Worm (Caenorhabditis elegans) whole organism, young adult: Measurements from ENCODE around the gene spp-27.

Experiments
- B0035.1 ChIP-seq: sonication (generic microtip); optimal IDR thresholded peaks from 2 replicates; lab custom pipeline; 2016; ENCODE audit warnings: missing genetic modification characterization, mild to moderate bottlenecking, missing compliant biosample characterization, missing genotype, missing genetic modification reagents
- B0261.1 ChIP-seq: sonication (generic microtip); optimal IDR thresholded peaks from 2 replicates; lab custom pipeline; 2016; ENCODE audit warnings: mild to moderate bottlenecking, missing genetic modification characterization, moderate library complexity, missing compliant biosample characterization
- B0336.3 ChIP-seq: fragments of 200-800 bp; sonication (Bioruptor generic); IDR thresholded peaks from 2 replicates; pipeline ENCODE4 v1.3.6; 2022; ENCODE audit warnings: missing genetic modification characterization, missing compliant biosample characterization
- D2030.7 ChIP-seq: fragments of 200-800 bp; sonication (Bioruptor generic); IDR thresholded peaks from 2 replicates; pipeline ENCODE4 v1.3.6; 2022; ENCODE audit warnings: missing genetic modification reagents, missing genetic modification characterization, missing compliant biosample characterization
- F23B12.7 ChIP-seq: sonication (generic microtip); optimal IDR thresholded peaks from 2 replicates; lab custom pipeline; 2017; ENCODE audit warnings: missing genetic modification characterization, mild to moderate bottlenecking, missing compliant biosample characterization, antibody characterized with exemption, moderate library complexity; ENCODE audit not compliant: insufficient read depth
- F33H1.4 ChIP-seq: fragments of 200-800 bp; sonication (Bioruptor generic); IDR thresholded peaks from 2 replicates; pipeline ENCODE4 v1.3.6; 2022; ENCODE audit warnings: missing genetic modification reagents, missing genetic modification characterization, missing compliant biosample characterization
- F57A8.1 ChIP-seq: fragments of 200-800 bp; sonication (Bioruptor generic); optimal IDR thresholded peaks from 2 replicates; lab custom pipeline; 2018; ENCODE audit warnings: mild to moderate bottlenecking, missing genetic modification characterization, moderate library complexity, missing compliant biosample characterization
- F57C9.4 ChIP-seq: sonication (generic microtip); optimal IDR thresholded peaks from 2 replicates; lab custom pipeline; 2017; ENCODE audit warnings: mild to moderate bottlenecking, missing genetic modification characterization, missing compliant biosample characterization
- K11D2.4 ChIP-seq: fragments of 200-800 bp; sonication (Bioruptor generic); IDR thresholded peaks from 2 replicates; pipeline ENCODE4 v1.3.6; 2022; ENCODE audit warnings: missing genetic modification reagents, missing genetic modification characterization, missing compliant biosample characterization
- K12H6.12 ChIP-seq: fragments of 200-800 bp; sonication (Bioruptor generic); optimal IDR thresholded peaks from 2 replicates; lab custom pipeline; 2018; ENCODE audit warnings: mild to moderate bottlenecking, missing genetic modification characterization, missing compliant biosample characterization
- T07F8.4 ChIP-seq: sonication (generic microtip); optimal IDR thresholded peaks from 2 replicates; lab custom pipeline; 2016; ENCODE audit warnings: mild to moderate bottlenecking, missing genetic modification characterization, moderate library complexity, missing compliant biosample characterization
- T26A5.8 ChIP-seq: sonication (generic microtip); optimal IDR thresholded peaks from 2 replicates; lab custom pipeline; 2016; ENCODE audit warnings: missing genetic modification characterization, missing compliant biosample characterization
- Y53F4B.3 ChIP-seq: fragments of 200-800 bp; sonication (Bioruptor generic); IDR thresholded peaks from 2 replicates; pipeline ENCODE4 v1.3.6; 2022; ENCODE audit warnings: missing genetic modification reagents, missing genetic modification characterization, missing compliant biosample characterization
- Y56A3A.18 ChIP-seq: fragments of 200-800 bp; sonication (Bioruptor generic); IDR thresholded peaks from 2 replicates; pipeline ENCODE4 v1.3.6; 2022; ENCODE audit warnings: missing genetic modification reagents, missing genetic modification characterization, missing compliant biosample characterization
- Y67H2A.10 ChIP-seq: fragments of 200-800 bp; sonication (Bioruptor generic); conservative IDR thresholded peaks from 2 replicates; pipeline ENCODE4 v1.3.6; 2022; ENCODE audit warnings: missing genetic modification reagents, missing genetic modification characterization, missing compliant biosample characterization
- ama-1 ChIP-seq, 3 experiments: fragments of 150-350 bp in 1 of 3; sonication (generic microtip) in 2 of 3; optimal IDR thresholded peaks; 2 replicates each; lab custom pipeline; 2014 to 2018; ENCODE audit warnings: missing biosample characterization in 2 of 3, missing genetic modification characterization in 2 of 3, missing genetic modification reagents in 2 of 3
- ceh-100 ChIP-seq: fragments of 200-800 bp; sonication (Bioruptor generic); IDR thresholded peaks from 2 replicates; pipeline ENCODE4 v1.3.6; 2022; ENCODE audit warnings: missing genetic modification reagents, missing genetic modification characterization, missing compliant biosample characterization
- dox-1 ChIP-seq: fragments of 200-800 bp; sonication (Bioruptor generic); IDR thresholded peaks from 2 replicates; pipeline ENCODE4 v1.3.6; 2022; ENCODE audit warnings: missing genetic modification reagents, missing genetic modification characterization, missing compliant biosample characterization
- dpff-1 ChIP-seq: sonication (generic microtip); optimal IDR thresholded peaks from 2 replicates; lab custom pipeline; 2017; ENCODE audit warnings: mild to moderate bottlenecking, missing genetic modification characterization, missing compliant biosample characterization
- fkh-3 ChIP-seq: sonication (generic microtip); optimal IDR thresholded peaks from 2 replicates; lab custom pipeline; 2016; ENCODE audit warnings: mild to moderate bottlenecking, missing genetic modification characterization, missing compliant biosample characterization
- hmg-1.2 ChIP-seq: fragments of 200-800 bp; sonication (Bioruptor generic); IDR thresholded peaks from 2 replicates; pipeline ENCODE4 v1.3.6; 2022; ENCODE audit warnings: missing genetic modification reagents, missing genetic modification characterization, missing compliant biosample characterization
- hrde-1 ChIP-seq: sonication (generic microtip); optimal IDR thresholded peaks from 2 replicates; lab custom pipeline; 2016; ENCODE audit warnings: missing genetic modification characterization, mild to moderate bottlenecking, missing compliant biosample characterization, moderate library complexity, missing genotype, missing genetic modification reagents, borderline replicate concordance
- let-607 ChIP-seq, 2 experiments: fragments of 200-800 bp in 1 of 2; sonication (Bioruptor generic) in 1 of 2; sonication (generic microtip) in 1 of 2; optimal IDR thresholded peaks; 2 replicates each; lab custom pipeline; 2016 to 2018; ENCODE audit warnings: mild to moderate bottlenecking in 2 of 2, missing compliant biosample characterization in 2 of 2, missing genetic modification characterization in 2 of 2, moderate library complexity in 2 of 2, missing genotype in 1 of 2
- lin-26 ChIP-seq: fragments of 200-800 bp; sonication (Bioruptor generic); IDR thresholded peaks from 2 replicates; pipeline ENCODE4 v1.3.6; 2022; ENCODE audit warnings: missing genetic modification reagents, missing genetic modification characterization, missing compliant biosample characterization
- lin-35 ChIP-seq, 3 experiments: fragments of 150-350 bp in 2 of 3; sonication (generic microtip) in 1 of 3; optimal IDR thresholded peaks; 2 replicates each; lab custom pipeline; 2014 to 2018; ENCODE audit warnings: missing biosample characterization in 3 of 3, missing genetic modification characterization in 3 of 3, missing genetic modification reagents in 3 of 3
- lin-54 ChIP-seq: fragments of 200-800 bp; sonication (Bioruptor generic); optimal IDR thresholded peaks from 2 replicates; lab custom pipeline; 2018; ENCODE audit warnings: mild to moderate bottlenecking, missing genetic modification characterization, missing compliant biosample characterization
- madf-3 ChIP-seq: fragments of 200-800 bp; sonication (Bioruptor generic); IDR thresholded peaks from 2 replicates; pipeline ENCODE4 v1.3.6; 2022; ENCODE audit warnings: missing genetic modification reagents, missing genetic modification characterization, missing compliant biosample characterization
- madf-6 ChIP-seq: fragments of 200-800 bp; sonication (Bioruptor generic); IDR thresholded peaks from 2 replicates; pipeline ENCODE4 v1.3.6; 2022; ENCODE audit warnings: missing genetic modification reagents, missing genetic modification characterization, missing compliant biosample characterization
- mes-4 ChIP-seq: sonication (generic microtip); optimal IDR thresholded peaks from 2 replicates; lab custom pipeline; 2016; ENCODE audit warnings: missing genotype, missing genetic modification characterization, missing compliant biosample characterization
- nfya-1 ChIP-seq: sonication (generic microtip); optimal IDR thresholded peaks from 2 replicates; lab custom pipeline; 2017; ENCODE audit warnings: antibody characterized with exemption, missing compliant biosample characterization, missing genetic modification characterization, borderline replicate concordance; ENCODE audit not compliant: insufficient read depth
- nhr-80 ChIP-seq: sonication (generic microtip); optimal IDR thresholded peaks from 2 replicates; lab custom pipeline; 2016; ENCODE audit warnings: missing genetic modification characterization, missing compliant biosample characterization
- pbrm-1 ChIP-seq: fragments of 200-800 bp; sonication (Bioruptor generic); IDR thresholded peaks from 2 replicates; pipeline ENCODE4 v1.3.6; 2022; ENCODE audit warnings: missing genetic modification reagents, missing genetic modification characterization, missing compliant biosample characterization
- pha-4 ChIP-seq: fragments of 150-350 bp; sonication (generic microtip); optimal IDR thresholded peaks from 2 replicates; lab custom pipeline; 2014; ENCODE audit warnings: missing biosample characterization, missing genetic modification reagents, missing genetic modification characterization
- rcor-1 ChIP-seq: fragments of 200-800 bp; sonication (Bioruptor generic); IDR thresholded peaks from 2 replicates; pipeline ENCODE4 v1.3.6; 2022; ENCODE audit warnings: missing genetic modification reagents, missing genetic modification characterization, missing compliant biosample characterization
- rec-8 ChIP-seq, 2 experiments: sonication (generic microtip); optimal IDR thresholded peaks; 2 replicates each; lab custom pipeline; 2016; ENCODE audit warnings: mild to moderate bottlenecking in 2 of 2, missing genetic modification characterization in 2 of 2, missing genetic modification reagents in 2 of 2, missing genotype in 2 of 2, missing biosample characterization in 1 of 2, missing compliant biosample characterization in 1 of 2, moderate library complexity in 1 of 2
- rpc-1 ChIP-seq, 2 experiments: fragments of 150-350 bp in 1 of 2; sonication (generic microtip) in 1 of 2; optimal IDR thresholded peaks; 2 replicates each; lab custom pipeline; 2014 to 2018; ENCODE audit warnings: missing biosample characterization in 1 of 2, missing genetic modification characterization in 1 of 2, missing genetic modification reagents in 1 of 2, missing genotype in 1 of 2
- snpc-1.3 ChIP-seq: sonication (generic microtip); optimal IDR thresholded peaks from 2 replicates; lab custom pipeline; 2017; ENCODE audit warnings: missing genetic modification characterization, mild to moderate bottlenecking, missing compliant biosample characterization, antibody characterized with exemption, moderate library complexity, missing genotype, missing genetic modification reagents; ENCODE audit not compliant: insufficient read depth
- snpc-4 ChIP-seq, 5 experiments: fragments of 150-350 bp in 1 of 5; sonication (generic microtip) in 4 of 5; optimal IDR thresholded peaks; 2 replicates each; lab custom pipeline; 2014 to 2018; ENCODE audit warnings: missing genetic modification characterization in 5 of 5, missing biosample characterization in 3 of 5, antibody characterized with exemption in 2 of 5, mild to moderate bottlenecking in 2 of 5, missing compliant biosample characterization in 2 of 5, missing genotype in 2 of 5, moderate library complexity in 2 of 5, missing genetic modification reagents in 1 of 5
- tbp1 ChIP-seq: fragments of 200-800 bp; sonication (Bioruptor generic); optimal IDR thresholded peaks from 2 replicates; lab custom pipeline; 2018; ENCODE audit warnings: mild to moderate bottlenecking, missing genetic modification characterization, missing compliant biosample characterization
- unc-62 ChIP-seq: fragments of 150-350 bp; optimal IDR thresholded peaks from 2 replicates; lab custom pipeline; 2014; ENCODE audit warnings: missing biosample characterization, missing genetic modification reagents, missing genetic modification characterization
- ztf-26 ChIP-seq: sonication (generic microtip); optimal IDR thresholded peaks from 2 replicates; lab custom pipeline; 2017; ENCODE audit warnings: missing genetic modification characterization, missing compliant biosample characterization

Gene spp-27

DNA sequence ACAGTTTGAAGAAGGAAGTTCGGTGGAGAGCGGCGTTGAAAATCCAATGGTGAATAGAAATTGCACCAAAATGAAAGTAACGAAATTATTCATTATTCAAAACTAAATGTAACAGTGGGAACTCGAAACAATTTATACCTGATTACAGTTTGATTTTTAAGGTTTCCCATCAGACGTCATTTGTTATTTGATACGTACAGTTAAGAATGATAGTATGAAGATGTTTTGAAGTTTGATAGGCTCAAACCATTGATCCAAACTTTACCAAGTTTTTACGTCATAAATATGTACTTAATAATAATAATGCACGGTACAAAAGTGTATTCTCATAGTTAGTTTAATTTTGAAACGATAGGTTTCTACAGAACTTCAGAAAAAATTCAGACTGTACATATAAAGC, 1.2 kb upstream of the spp-27 start, which contains the start of gene spp-20:
spp-20 (minus strand) TSS at position 101 of the 400 bp plus-strand sequence.
- TF ChIP-seq snpc-4 (GFP tag; optimal IDR thresholded peaks at IDR 0.05; lab: Kevin White, UChicago) (no peak), snpc-4 (tag; optimal IDR thresholded peaks at IDR 0.05; lab: Kevin White, UChicago) (no peak)

DNA sequence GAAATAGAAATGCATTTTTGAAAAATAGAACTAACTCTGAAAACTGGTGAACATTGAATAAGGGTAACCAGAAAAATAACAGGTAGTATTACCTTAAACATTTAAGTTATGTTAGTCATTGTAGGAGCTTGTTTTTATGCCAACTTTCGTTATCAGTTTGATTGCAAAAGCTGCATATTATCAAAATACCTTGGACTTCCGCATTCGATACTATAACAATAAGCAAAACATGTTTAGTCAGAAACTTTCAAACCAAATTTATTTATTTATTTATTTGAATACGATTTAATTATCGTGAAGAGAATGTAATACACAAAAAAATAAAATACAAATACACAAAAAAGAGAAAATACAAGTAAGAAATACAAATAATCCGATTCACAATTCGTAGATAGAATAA, 2.6 kb downstream of the spp-27 start, which contains the start of gene K04A8.19:
K04A8.19 (minus strand) TSS at position 101 of the 400 bp plus-strand sequence.
- TF ChIP-seq F57C9.4 (tag; lab: Kevin White, UChicago) (no peak), ztf-26 (no peak), dpff-1 (no peak), K12H6.12 (tag; lab: Kevin White, UChicago) (no peak), pbrm-1 (GFP tag; lab: Robert Waterston, UW) (no peak)
- TF ChIP-seq, all 124 proteins: peak for 0

ce11 chrV:6551707-6552390, 5.1 kb downstream of the spp-27 start, which contains the start of gene twk-10:
TSS of gene twk-10 (plus strand) at chrV:6552340.
- peak; percentile 50 for TF ChIP-seq F57A8.1 (GFP tag; lab: Kevin White, UChicago)
- peak; percentile 87 for TF ChIP-seq F23B12.7 (tag; lab: Kevin White, UChicago)
- no peak for TF ChIP-seq unc-62 (GFP tag; lab: Kevin White, UChicago)
- peak; percentile 8 for TF ChIP-seq T26A5.8 (tag; lab: Kevin White, UChicago)
- peak; percentile 58; the same call in 1 of the 2 replicates for TF ChIP-seq madf-6 (GFP tag; lab: Robert Waterston, UW)
- peak; percentile 4 for TF ChIP-seq hrde-1 (tag; lab: Kevin White, UChicago)
- TF ChIP-seq B0336.3, result no peak
- TF ChIP-seq pha-4 (tag; lab: Kevin White, UChicago), result no peak
- peak; percentile 57 for TF ChIP-seq snpc-1.3 (tag; lab: Kevin White, UChicago)
- no peak for TF ChIP-seq ama-1 (optimal IDR thresholded peaks at IDR 0.05; lab: Kevin White, UChicago)
- TF ChIP-seq ama-1 (GFP tag; optimal IDR thresholded peaks at IDR 0.05; lab: Kevin White, UChicago), result peak in 1 of 2 experiments; percentile 88
- TF ChIP-seq lin-54 (GFP tag; lab: Kevin White, UChicago), result peak; percentile 51
- 0 out of 2 replicates have a peak, but pooled peaks have one; percentile 55 for TF ChIP-seq madf-3 (GFP tag; lab: Robert Waterston, UW)
- peak; percentile 77 for TF ChIP-seq Y56A3A.18 (GFP tag; lab: Robert Waterston, UW)
- peak in 1 of 2 experiments; percentile 73 for TF ChIP-seq rec-8 (tag; optimal IDR thresholded peaks at IDR 0.05; lab: Kevin White, UChicago)
- TF ChIP-seq let-607 (tag; optimal IDR thresholded peaks at IDR 0.05; lab: Kevin White, UChicago), result peak in 1 of 2 experiments; percentile 42
- TF ChIP-seq Y53F4B.3 (GFP tag; lab: Robert Waterston, UW), result no peak
- TF ChIP-seq lin-35 (GFP tag; optimal IDR thresholded peaks at IDR 0.05; lab: Kevin White, UChicago), result no peak
- TF ChIP-seq rcor-1 (GFP tag; lab: Robert Waterston, UW), result peak; percentile 52; the same call in 1 of the 2 replicates
- TF ChIP-seq K11D2.4 (GFP tag; lab: Robert Waterston, UW), result no peak
- TF ChIP-seq tbp1, result peak; percentile 94
- TF ChIP-seq ceh-100, result no peak
- no peak for TF ChIP-seq nfya-1
- TF ChIP-seq mes-4 (tag; lab: Kevin White, UChicago), result peak; percentile 18
- TF ChIP-seq fkh-3, result no peak
- TF ChIP-seq lin-26, result peak; percentile 86
- peak; percentile 86 for TF ChIP-seq rpc-1 (optimal IDR thresholded peaks at IDR 0.05; lab: Kevin White, UChicago)
- peak; percentile 93 for TF ChIP-seq rpc-1 (tag; optimal IDR thresholded peaks at IDR 0.05; lab: Kevin White, UChicago)
- peak; percentile 61 for TF ChIP-seq hmg-1.2
- TF ChIP-seq Y67H2A.10, result no peak; the same call in 1 of the 2 replicates
- TF ChIP-seq B0035.1, result peak; percentile 15
- peak; percentile 35 for TF ChIP-seq T07F8.4 (tag; lab: Kevin White, UChicago)
- TF ChIP-seq dox-1 (GFP tag; lab: Robert Waterston, UW), result peak; percentile 72; the same call in 1 of the 2 replicates
- peak; percentile 73 for TF ChIP-seq B0261.1
- TF ChIP-seq D2030.7 (GFP tag; lab: Robert Waterston, UW), result peak; percentile 53
- TF ChIP-seq F33H1.4 (GFP tag; lab: Robert Waterston, UW), result 0 out of 2 replicates have a peak, but pooled peaks have one; percentile 8
- peak; percentile 24 for TF ChIP-seq nhr-80
